Worm (Caenorhabditis elegans): ENCODE measurements around the gene F36A4.1.

F36A4.1 gene

ce11 chrIV:4243830-4244406, 28.3 kb upstream of the F36A4.1 start:
- TF ChIP-seq nhr-77 (tag; optimal IDR thresholded peaks at IDR 0.05): no peak

- no peak for TF ChIP-seq nhr-237 (tag; optimal IDR thresholded peaks at IDR 0.05)
- no peak for TF ChIP-seq ZK546.5 (tag; optimal IDR thresholded peaks at IDR 0.05)
These were observed 27.8 kb upstream of the F36A4.1 start, which contains the start of gene col-34 for ce11 chrIV:4244510-4244909. Gene col-34, minus strand, starts transcription at chrIV:4244610.

ce11 chrIV:4246493-4246892, 25.8 kb upstream of the F36A4.1 start, which contains the start of gene ttr-20:
Gene ttr-20, plus strand, starts transcription at chrIV:4246793.
- no peak for TF ChIP-seq nhr-23 (tag; optimal IDR thresholded peaks at IDR 0.05)

- peak; percentile 65 for TF ChIP-seq gmeb-1 (tag; optimal IDR thresholded peaks at IDR 0.05)
- no peak for TF ChIP-seq ceh-82 (tag; optimal IDR thresholded peaks at IDR 0.05)
- peak; percentile 66 for TF ChIP-seq sma-9 (GFP tag; optimal IDR thresholded peaks at IDR 0.05)
- no peak for TF ChIP-seq sma-9 (tag; optimal IDR thresholded peaks at IDR 0.05)
- TF ChIP-seq crh-2 (tag; optimal IDR thresholded peaks at IDR 0.05): peak; percentile 11
- peak; percentile 51 for TF ChIP-seq C34F6.9 (tag; optimal IDR thresholded peaks at IDR 0.05)
- TF ChIP-seq mbf-1 (tag; optimal IDR thresholded peaks at IDR 0.05): no peak
- TF ChIP-seq lin-11 (tag; optimal IDR thresholded peaks at IDR 0.05): peak; percentile 19
- TF ChIP-seq sem-4 (tag; optimal IDR thresholded peaks at IDR 0.05): no peak
- no peak for TF ChIP-seq elt-1 (tag; optimal IDR thresholded peaks at IDR 0.05)
- TF ChIP-seq ZK546.5 (tag; optimal IDR thresholded peaks at IDR 0.05): no peak
- TF ChIP-seq zag-1 (tag; optimal IDR thresholded peaks at IDR 0.05): no peak
- peak; percentile 20 for TF ChIP-seq sma-3 (GFP tag; optimal IDR thresholded peaks at IDR 0.05)
- no peak for TF ChIP-seq nhr-129 (tag; optimal IDR thresholded peaks at IDR 0.05)
- no peak for TF ChIP-seq ama-1 (optimal IDR thresholded peaks at IDR 0.05)
- TF ChIP-seq lin-13 (GFP tag; optimal IDR thresholded peaks at IDR 0.05): peak; percentile 35
- TF ChIP-seq F13H6.1 (tag; optimal IDR thresholded peaks at IDR 0.05): peak; percentile 20
- TF ChIP-seq nhr-25 (tag; optimal IDR thresholded peaks at IDR 0.05): peak; percentile 33
- no peak for TF ChIP-seq peb-1 (tag; optimal IDR thresholded peaks at IDR 0.05)
- TF ChIP-seq nhr-23 (tag; optimal IDR thresholded peaks at IDR 0.05): no peak
- peak; percentile 42 for TF ChIP-seq snpc-4 (tag; optimal IDR thresholded peaks at IDR 0.05)
- no peak for TF ChIP-seq ztf-1 (GFP tag; conservative IDR thresholded peaks at IDR 0.05)
- peak; percentile 39 to 85 for TF ChIP-seq lsy-2 (tag; optimal IDR thresholded peaks at IDR 0.05)
- TF ChIP-seq Y55F3AM.14 (GFP tag; optimal IDR thresholded peaks at IDR 0.05): no peak
- no peak for TF ChIP-seq nhr-6 (tag; optimal IDR thresholded peaks at IDR 0.05)
- no peak for TF ChIP-seq unc-39 (tag; optimal IDR thresholded peaks at IDR 0.05)
- TF ChIP-seq nhr-237 (tag; optimal IDR thresholded peaks at IDR 0.05): no peak
- no peak for TF ChIP-seq ztf-4 (tag; optimal IDR thresholded peaks at IDR 0.05)
- TF ChIP-seq nhr-12 (tag; optimal IDR thresholded peaks at IDR 0.05): no peak
- TF ChIP-seq unc-55 (GFP tag; optimal IDR thresholded peaks at IDR 0.05): peak; percentile 78
- TF ChIP-seq dmd-4 (tag; optimal IDR thresholded peaks at IDR 0.05): no peak
- peak; percentile 40 for TF ChIP-seq nhr-21 (tag; optimal IDR thresholded peaks at IDR 0.05)
- no peak for TF ChIP-seq ztf-11 (tag; optimal IDR thresholded peaks at IDR 0.05)
These were observed 24.9 kb upstream of the F36A4.1 start for ce11 chrIV:4247334-4247733.

ce11 chrIV:4247770-4248169, 24.5 kb upstream of the F36A4.1 start, which contains the start of gene ama-1:
Gene ama-1, plus strand, starts transcription at chrIV:4248070.
- no peak for TF ChIP-seq nhr-237 (tag; optimal IDR thresholded peaks at IDR 0.05)
- TF ChIP-seq nhr-6 (tag; optimal IDR thresholded peaks at IDR 0.05): no peak
- TF ChIP-seq nhr-129 (tag; optimal IDR thresholded peaks at IDR 0.05): no peak
- no peak for TF ChIP-seq zag-1 (tag; optimal IDR thresholded peaks at IDR 0.05)
- no peak for TF ChIP-seq lsy-2 (tag; optimal IDR thresholded peaks at IDR 0.05)
- no peak for TF ChIP-seq elt-1 (tag; optimal IDR thresholded peaks at IDR 0.05)
- TF ChIP-seq nhr-77 (tag; optimal IDR thresholded peaks at IDR 0.05): no peak
- TF ChIP-seq mdl-1 (tag; optimal IDR thresholded peaks at IDR 0.05): no peak
- no peak for TF ChIP-seq unc-62 (GFP tag; optimal IDR thresholded peaks at IDR 0.05)
- TF ChIP-seq lin-39 (tag; optimal IDR thresholded peaks at IDR 0.05): no peak
- TF ChIP-seq gmeb-1 (tag; optimal IDR thresholded peaks at IDR 0.05): no peak
- TF ChIP-seq nhr-12 (tag; optimal IDR thresholded peaks at IDR 0.05): no peak
- TF ChIP-seq unc-55 (GFP tag; optimal IDR thresholded peaks at IDR 0.05): no peak
